Worm (Caenorhabditis elegans): ENCODE measurements around the gene Y55F3C.9.

ce11 chrIV:746333-746732 lies 18.3 kb upstream of the Y55F3C.9 start:
- TF ChIP-seq syd-9 (tag; optimal IDR thresholded peaks at IDR 0.05) (no peak), pqm-1 (tag; optimal IDR thresholded peaks at IDR 0.05) (no peak), lim-6 (tag; optimal IDR thresholded peaks at IDR 0.05) (no peak), fkh-10 (GFP tag; optimal IDR thresholded peaks at IDR 0.05) (no peak), ttx-3 (tag; optimal IDR thresholded peaks at IDR 0.05) (no peak), ama-1 (optimal IDR thresholded peaks at IDR 0.05) (no peak), ahr-1 (tag; optimal IDR thresholded peaks at IDR 0.05) (no peak), elt-2 (tag; optimal IDR thresholded peaks at IDR 0.05) (no peak), pat-9 (tag; optimal IDR thresholded peaks at IDR 0.05) (no peak), odd-2 (tag; optimal IDR thresholded peaks at IDR 0.05) (no peak), ceh-9 (tag; optimal IDR thresholded peaks at IDR 0.05) (no peak), fax-1 (tag; optimal IDR thresholded peaks at IDR 0.05) (no peak), pros-1 (tag; optimal IDR thresholded peaks at IDR 0.05) (no peak), nhr-11 (tag; optimal IDR thresholded peaks at IDR 0.05) (no peak)
